Fruit fly (Drosophila melanogaster) whole organism, pupa: ENCODE results near the gene qtc.

Experiments
- CG12605 ChIP-seq: fragments of 200-800 bp; sonication (Bioruptor generic); IDR thresholded peaks from 2 replicates; pipeline ENCODE4 v1.3.6; 2022; ENCODE audit warnings: missing biosample characterization, missing genetic modification characterization
- CG15710 ChIP-seq: fragments of 200-800 bp; sonication (Bioruptor generic); optimal IDR thresholded peaks from 2 replicates; lab custom pipeline; 2018; ENCODE audit warnings: missing biosample characterization, mild to moderate bottlenecking, missing genetic modification characterization, moderate library complexity
- CG4496 ChIP-seq: fragments of 200-800 bp; sonication (Bioruptor generic); IDR thresholded peaks from 3 replicates; pipeline ENCODE4 v1.3.6; 2022; ENCODE audit warnings: missing biosample characterization, missing genetic modification characterization
- CG8159 ChIP-seq: fragments of 200-800 bp; sonication (Bioruptor generic); optimal IDR thresholded peaks from 3 replicates; lab custom pipeline; 2018; ENCODE audit warnings: missing biosample characterization, mild to moderate bottlenecking, missing genetic modification characterization, moderate library complexity
- CG8301 ChIP-seq: fragments of 200-800 bp; sonication (Bioruptor generic); optimal IDR thresholded peaks from 2 replicates; lab custom pipeline; 2018; ENCODE audit warnings: missing biosample characterization, mild to moderate bottlenecking, missing genetic modification characterization
- EcR ChIP-seq: fragments of 200-800 bp; sonication (Bioruptor generic); optimal IDR thresholded peaks from 3 replicates; lab custom pipeline; 2019; ENCODE audit warnings: missing biosample characterization, missing genetic modification characterization, mild to moderate bottlenecking, moderate library complexity, missing genetic modification reagents
- Pif1A ChIP-seq: fragments of 200-800 bp; sonication (Bioruptor generic); optimal IDR thresholded peaks from 3 replicates; lab custom pipeline; 2016; ENCODE audit warnings: missing biosample characterization, missing genetic modification characterization
- Pif1B ChIP-seq: fragments of 200-800 bp; sonication (Bioruptor generic); optimal IDR thresholded peaks from 3 replicates; lab custom pipeline; 2016; ENCODE audit warnings: missing biosample characterization, missing genetic modification characterization
- Snoo ChIP-seq: fragments of 200-800 bp; sonication (Bioruptor generic); optimal IDR thresholded peaks from 3 replicates; lab custom pipeline; 2017; ENCODE audit warnings: missing biosample characterization, mild to moderate bottlenecking, missing genetic modification characterization, inconsistent platforms
- fd96Ca ChIP-seq: fragments of 200-800 bp; sonication (Bioruptor generic); IDR thresholded peaks from 3 replicates; pipeline ENCODE4 v1.3.6; 2022; ENCODE audit warnings: missing biosample characterization, missing genetic modification characterization
- rn ChIP-seq: fragments of 200-800 bp; sonication (Bioruptor generic); IDR thresholded peaks from 2 replicates; pipeline ENCODE4 v1.3.6; 2022; ENCODE audit warnings: missing biosample characterization, missing genetic modification characterization

DNA sequence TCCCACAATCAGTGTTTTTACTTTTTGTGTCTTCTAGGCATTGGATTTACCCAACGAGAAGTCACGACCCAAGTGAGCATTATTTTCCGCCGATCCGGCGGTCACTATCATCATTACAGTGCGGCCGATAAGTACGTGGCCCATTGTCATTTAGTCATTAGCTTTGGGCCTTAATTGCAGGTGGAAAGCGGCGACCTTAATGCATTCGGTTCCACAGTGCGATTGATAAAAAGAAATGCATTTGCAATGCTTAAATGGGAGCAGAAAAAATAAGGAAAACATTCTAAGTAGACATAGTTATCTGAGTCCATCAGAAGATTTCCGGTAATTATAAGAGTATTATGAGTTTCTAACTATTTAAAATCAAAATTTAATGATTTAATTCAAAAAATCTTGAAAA is 31.5 kb downstream of the qtc start:
- TF ChIP-seq CG12605 (GFP tag; lab: Robert Waterston, UW) = no peak
- TF ChIP-seq rn (GFP tag; lab: Robert Waterston, UW) = no peak
- TF ChIP-seq Snoo (tag; lab: Kevin White, UChicago) = peak; percentile 34
- no peak for TF ChIP-seq Pif1B
- TF ChIP-seq fd96Ca = no peak
- no peak for TF ChIP-seq CG8301
- TF ChIP-seq CG4496 (GFP tag; lab: Robert Waterston, UW) = no peak
- no peak for TF ChIP-seq EcR (GFP tag; lab: Kevin White, UChicago)
- peak; percentile 58 for TF ChIP-seq CG15710 (tag; lab: Kevin White, UChicago)
- TF ChIP-seq CG8159 (tag; lab: Kevin White, UChicago) = peak; percentile 26
- peak; percentile 3 for TF ChIP-seq Pif1A
